Worm (Caenorhabditis elegans) whole organism, L4 larva: ENCODE results near the gene F35F10.5.

ENCODE experiments used
- D1046.2 ChIP-seq: fragments of 200-800 bp; sonication (Bioruptor generic); IDR thresholded peaks from 2 replicates; pipeline ENCODE4 v1.3.6; 2022; ENCODE audit warnings: missing genetic modification characterization, missing compliant biosample characterization
- F44E2.7 ChIP-seq: fragments of 200-800 bp; sonication (Bioruptor generic); IDR thresholded peaks from 2 replicates; pipeline ENCODE4 v2.1.2; 2022; ENCODE audit warnings: missing genetic modification characterization, missing compliant biosample characterization
- Y5F2A.4 ChIP-seq: fragments of 200-800 bp; sonication (Bioruptor generic); optimal IDR thresholded peaks from 2 replicates; lab custom pipeline; 2018; ENCODE audit warnings: mild to moderate bottlenecking, missing genetic modification characterization, missing compliant biosample characterization
- ZK337.2 ChIP-seq: fragments of 200-800 bp; sonication (Bioruptor generic); IDR thresholded peaks from 2 replicates; pipeline ENCODE4 v1.3.6; 2022; ENCODE audit warnings: missing genetic modification reagents, missing genetic modification characterization, missing compliant biosample characterization
- ZK546.5 ChIP-seq, 2 experiments: sonication (generic microtip); optimal IDR thresholded peaks; 2 replicates each; lab custom pipeline; 2017; ENCODE audit warnings: missing biosample characterization in 2 of 2, missing genetic modification characterization in 2 of 2
- aha-1 ChIP-seq: fragments of 150-350 bp; peaks from one replicate; lab custom pipeline; 2014; ENCODE audit warnings: missing biosample characterization, missing genetic modification characterization
- attf-4 ChIP-seq: sonication (generic microtip); optimal IDR thresholded peaks from 3 replicates; lab custom pipeline; 2017; ENCODE audit warnings: missing biosample characterization, missing genetic modification characterization
- ceh-44 ChIP-seq: fragments of 200-800 bp; sonication (Bioruptor generic); IDR thresholded peaks from 2 replicates; pipeline ENCODE4 v1.3.6; 2022; ENCODE audit warnings: missing genetic modification reagents, missing genetic modification characterization, missing compliant biosample characterization
- cey-2 ChIP-seq: sonication (generic microtip); optimal IDR thresholded peaks from 3 replicates; lab custom pipeline; 2017; ENCODE audit warnings: missing genetic modification characterization, mild to moderate bottlenecking, missing compliant biosample characterization, antibody characterized with exemption, borderline replicate concordance; ENCODE audit not compliant: insufficient read depth
- ctbp-1 ChIP-seq: fragments of 200-800 bp; sonication (Bioruptor generic); IDR thresholded peaks from 2 replicates; pipeline ENCODE4 v1.3.6; 2022; ENCODE audit warnings: missing genetic modification reagents, missing genetic modification characterization, missing compliant biosample characterization
- daf-19 ChIP-seq: fragments of 200-800 bp; sonication (Bioruptor generic); conservative IDR thresholded peaks from 2 replicates; pipeline ENCODE4 v1.3.6; 2022; ENCODE audit warnings: missing genetic modification characterization, missing compliant biosample characterization
- dmd-6 ChIP-seq: fragments of 200-800 bp; sonication (Bioruptor generic); IDR thresholded peaks from 2 replicates; pipeline ENCODE4 v1.3.6; 2022; ENCODE audit warnings: missing genetic modification reagents, missing genetic modification characterization, missing compliant biosample characterization
- dmd-9 ChIP-seq: fragments of 200-800 bp; sonication (Bioruptor generic); IDR thresholded peaks from 2 replicates; pipeline ENCODE4 v1.3.6; 2022; ENCODE audit warnings: missing genetic modification reagents, missing genetic modification characterization, missing compliant biosample characterization
- duxl-1 ChIP-seq: sonication (generic microtip); optimal IDR thresholded peaks from 2 replicates; lab custom pipeline; 2016; ENCODE audit warnings: mild to moderate bottlenecking, missing genetic modification characterization, moderate library complexity, missing compliant biosample characterization; ENCODE audit not compliant: poor library complexity
- egl-27 ChIP-seq: sonication (generic microtip); optimal IDR thresholded peaks from 3 replicates; lab custom pipeline; 2017; ENCODE audit warnings: missing biosample characterization, missing genetic modification reagents, missing genetic modification characterization
- gei-8 ChIP-seq: fragments of 200-800 bp; sonication (Bioruptor generic); optimal IDR thresholded peaks from 2 replicates; lab custom pipeline; 2018; ENCODE audit warnings: mild to moderate bottlenecking, missing genetic modification characterization, missing compliant biosample characterization
- hif-1 ChIP-seq, 2 experiments: sonication (generic microtip); optimal IDR thresholded peaks; 2 replicates each; lab custom pipeline; 2016 to 2017; ENCODE audit warnings: missing compliant biosample characterization in 2 of 2, missing genetic modification characterization in 2 of 2, missing genetic modification reagents in 2 of 2, missing genotype in 2 of 2, mild to moderate bottlenecking in 1 of 2
- hlh-11 ChIP-seq: fragments of 200-800 bp; sonication (Bioruptor generic); optimal IDR thresholded peaks from 2 replicates; lab custom pipeline; 2018; ENCODE audit warnings: mild to moderate bottlenecking, missing genetic modification characterization, missing compliant biosample characterization
- jun-1 ChIP-seq: fragments of 150-350 bp; optimal IDR thresholded peaks from 2 replicates; lab custom pipeline; 2014; ENCODE audit warnings: missing biosample characterization, missing genetic modification reagents, missing genetic modification characterization
- lim-7 ChIP-seq: fragments of 200-800 bp; sonication (Bioruptor generic); IDR thresholded peaks from 2 replicates; pipeline ENCODE4 v1.3.6; 2022; ENCODE audit warnings: missing genetic modification characterization, missing compliant biosample characterization
- lin-13 ChIP-seq: fragments of 150-350 bp; optimal IDR thresholded peaks from 2 replicates; lab custom pipeline; 2014; ENCODE audit warnings: missing biosample characterization, missing genetic modification reagents, missing genetic modification characterization
- madf-5 ChIP-seq, 2 experiments: fragments of 200-800 bp; sonication (Bioruptor generic); IDR thresholded peaks; 2 replicates each; pipeline ENCODE4 v1.3.6; 2022; ENCODE audit warnings: missing compliant biosample characterization in 2 of 2, missing genetic modification characterization in 2 of 2
- mdt-29 ChIP-seq: fragments of 200-800 bp; sonication (Bioruptor generic); IDR thresholded peaks from 2 replicates; pipeline ENCODE4 v1.3.6; 2022; ENCODE audit warnings: missing genetic modification reagents, missing genetic modification characterization, missing compliant biosample characterization
- mxl-2 ChIP-seq: fragments of 200-800 bp; sonication (Bioruptor generic); conservative IDR thresholded peaks from 2 replicates; pipeline ENCODE4 v1.3.6; 2022; ENCODE audit warnings: missing genetic modification reagents, missing genetic modification characterization, missing compliant biosample characterization
- nhr-237 ChIP-seq: sonication (generic microtip); optimal IDR thresholded peaks from 2 replicates; lab custom pipeline; 2017; ENCODE audit warnings: missing biosample characterization, missing genetic modification characterization
- nhr-48 ChIP-seq: sonication (generic microtip); optimal IDR thresholded peaks from 2 replicates; lab custom pipeline; 2016; ENCODE audit warnings: mild to moderate bottlenecking, missing genetic modification characterization, missing compliant biosample characterization
- set-16 ChIP-seq: fragments of 200-800 bp; sonication (Bioruptor generic); IDR thresholded peaks from 2 replicates; pipeline ENCODE4 v1.3.6; 2022; ENCODE audit warnings: missing genetic modification reagents, missing genetic modification characterization, missing compliant biosample characterization
- spr-3 ChIP-seq: fragments of 200-800 bp; sonication (Bioruptor generic); optimal IDR thresholded peaks from 2 replicates; lab custom pipeline; 2018; ENCODE audit warnings: mild to moderate bottlenecking, missing genetic modification characterization, missing compliant biosample characterization
- tag-97 ChIP-seq: fragments of 200-800 bp; sonication (Bioruptor generic); IDR thresholded peaks from 2 replicates; pipeline ENCODE4 v1.3.6; 2022; ENCODE audit warnings: missing genetic modification characterization, missing compliant biosample characterization
- unc-62 ChIP-seq, 3 experiments: fragments of 150-350 bp in 1 of 3; sonication (generic microtip); optimal IDR thresholded peaks in 2 of 3; peaks in 1 of 3; 1 replicate in 1 of 3; 2 replicates in 2 of 3; lab custom pipeline; 2014 to 2017; ENCODE audit warnings: missing biosample characterization in 3 of 3, missing genetic modification characterization in 3 of 3, missing genetic modification reagents in 3 of 3, missing genotype in 1 of 3
- vab-7 ChIP-seq: fragments of 200-800 bp; sonication (Bioruptor generic); IDR thresholded peaks from 2 replicates; pipeline ENCODE4 v1.3.6; 2022; ENCODE audit warnings: missing genetic modification reagents, missing genetic modification characterization, missing compliant biosample characterization
- zfp-2 ChIP-seq: sonication (generic microtip); optimal IDR thresholded peaks from 2 replicates; lab custom pipeline; 2016; ENCODE audit warnings: mild to moderate bottlenecking, missing genetic modification characterization, missing compliant biosample characterization

Gene F35F10.5

DNA sequence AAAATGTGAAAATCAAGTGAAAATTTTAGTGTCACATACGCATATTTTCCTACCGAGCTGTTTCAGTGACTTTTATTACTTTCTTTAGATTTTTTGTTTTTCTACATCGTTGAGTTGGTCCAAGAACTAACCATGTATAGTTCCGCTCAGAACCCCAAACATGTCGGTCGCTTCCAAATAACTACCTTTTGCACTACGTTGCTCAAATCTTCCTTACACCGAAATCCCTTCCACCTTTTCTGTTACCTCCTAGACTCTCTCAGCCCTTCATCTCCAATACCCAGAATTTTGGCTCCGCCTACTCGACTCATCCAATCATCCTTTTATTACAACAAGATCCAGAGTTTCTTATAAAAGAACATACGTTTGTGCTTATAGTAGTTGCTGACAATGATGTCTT is at the start of gene F35F10.5:
TSS of gene F35F10.5 (plus strand) at position 301 of the 400 bp plus-strand sequence.
- TF ChIP-seq lim-7 (GFP tag; lab: Robert Waterston, UW) (no peak), nhr-48 (tag; lab: Kevin White, UChicago) (no peak), unc-62 (GFP tag; optimal IDR thresholded peaks at IDR 0.05 in 1 of 2; lab: Kevin White, UChicago) (peak in 1 of 2 experiments; percentile 25), unc-62 (tag; optimal IDR thresholded peaks at IDR 0.05; lab: Kevin White, UChicago) (no peak), hif-1 (tag; optimal IDR thresholded peaks at IDR 0.05; lab: Kevin White, UChicago) (no peak), cey-2 (tag; lab: Kevin White, UChicago) (no peak), mdt-29 (GFP tag; lab: Robert Waterston, UW) (no peak), hlh-11 (tag; lab: Kevin White, UChicago) (no peak), ZK546.5 (tag; optimal IDR thresholded peaks at IDR 0.05; lab: Kevin White, UChicago) (no peak), ZK337.2 (GFP tag; lab: Robert Waterston, UW) (0 out of 2 replicates have a peak, but pooled peaks have one; percentile 24), zfp-2 (no peak), vab-7 (GFP tag; lab: Robert Waterston, UW) (no peak), spr-3 (no peak), aha-1 (tag; lab: Kevin White, UChicago) (peak; percentile 49)

DNA sequence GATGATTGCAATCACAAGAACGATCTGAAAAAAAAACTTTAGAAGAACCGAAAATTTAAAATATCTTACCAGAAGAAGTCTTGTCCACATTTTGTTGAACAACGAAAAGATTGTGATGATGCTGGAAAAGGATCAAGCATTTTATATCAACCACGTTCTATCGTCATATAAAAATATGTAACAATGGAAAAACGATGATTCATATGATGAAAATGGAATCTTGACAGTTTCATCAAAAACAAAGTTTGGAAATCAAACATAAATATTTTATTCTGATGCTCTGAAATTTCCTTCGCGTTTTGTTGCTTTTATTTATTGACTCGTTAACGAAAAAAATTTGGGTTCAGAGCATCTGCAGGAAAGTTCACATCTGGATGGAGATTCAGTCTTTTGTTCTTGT is 48.1 kb upstream of the F35F10.5 start, which contains the start of the genes K08D9.9 and str-16:
TSS of gene K08D9.9 (minus strand) at position 101 of the 400 bp plus-strand sequence.
TSS of gene str-16 (plus strand) at position 266 of the 400 bp plus-strand sequence.
- TF ChIP-seq egl-27 (tag; lab: Kevin White, UChicago) (no peak), dmd-6 (GFP tag; lab: Robert Waterston, UW) (no peak), F44E2.7 (no peak), set-16 (GFP tag; lab: Robert Waterston, UW) (no peak)

DNA sequence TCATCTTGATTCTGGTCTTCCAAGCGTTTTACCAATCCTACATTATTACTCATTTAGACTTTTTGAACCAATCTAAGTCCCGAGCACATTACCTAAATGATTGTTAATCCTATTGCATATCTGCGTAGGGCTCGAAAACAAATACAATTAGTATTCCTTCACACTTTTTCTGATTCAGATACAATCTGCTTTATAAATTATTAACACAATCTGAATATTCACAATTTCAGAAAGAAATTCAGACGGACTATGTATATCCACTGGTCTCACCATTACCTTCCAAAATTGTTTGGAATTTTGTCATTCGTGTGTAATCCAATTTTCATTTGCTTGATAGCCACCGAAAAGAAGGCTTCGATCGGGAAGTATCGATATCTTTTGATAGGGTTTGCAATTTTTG is 43.6 kb upstream of the F35F10.5 start, which contains the start of gene srj-11:
TSS of gene srj-11 (plus strand) at position 250 of the 400 bp plus-strand sequence.
- TF ChIP-seq gei-8, result no peak
- no peak for TF ChIP-seq dmd-9 (GFP tag; lab: Robert Waterston, UW)
- TF ChIP-seq unc-62 (GFP tag; optimal IDR thresholded peaks at IDR 0.05 in 1 of 2; lab: Kevin White, UChicago), result peak in 1 of 2 experiments; percentile 95
- TF ChIP-seq unc-62 (tag; optimal IDR thresholded peaks at IDR 0.05; lab: Kevin White, UChicago), result no peak

DNA sequence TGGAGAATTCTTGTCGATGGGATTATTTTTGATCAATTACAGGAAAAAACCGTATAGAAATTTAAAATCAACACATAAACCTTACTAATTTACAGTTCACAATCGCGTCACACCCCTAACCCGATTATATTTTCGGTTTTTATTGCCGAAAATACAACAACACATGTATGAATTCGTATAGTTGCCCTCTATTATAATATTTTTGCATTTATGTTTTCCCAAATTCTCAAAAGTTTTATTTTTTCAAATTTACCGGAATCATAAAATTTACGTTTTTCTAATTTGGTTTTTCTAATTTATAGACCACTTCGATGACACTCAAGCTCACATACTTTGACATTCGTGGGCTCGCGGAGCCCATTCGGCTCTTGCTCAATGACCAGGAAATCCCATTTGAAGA is 41.7 kb upstream of the F35F10.5 start, which contains the start of gene gst-23:
TSS of gene gst-23 (plus strand) at position 301 of the 400 bp plus-strand sequence.
- TF ChIP-seq tag-97 (GFP tag; lab: Robert Waterston, UW) (no peak), duxl-1 (tag; lab: Kevin White, UChicago) (no peak), ceh-44 (GFP tag; lab: Robert Waterston, UW) (no peak), D1046.2 (GFP tag; lab: Robert Waterston, UW) (no peak), ZK337.2 (GFP tag; lab: Robert Waterston, UW) (no peak), daf-19 (GFP tag; lab: Robert Waterston, UW) (no peak), nhr-237 (tag; lab: Kevin White, UChicago) (no peak), madf-5 (GFP tag; IDR thresholded peaks at IDR 0.05; lab: Robert Waterston, UW) (no peak), jun-1 (tag; lab: Kevin White, UChicago) (no peak), vab-7 (GFP tag; lab: Robert Waterston, UW) (no peak), hlh-11 (tag; lab: Kevin White, UChicago) (no peak), lin-13 (no peak), ctbp-1 (no peak), cey-2 (tag; lab: Kevin White, UChicago) (no peak), mxl-2 (GFP tag; lab: Robert Waterston, UW) (no peak), attf-4 (tag; lab: Kevin White, UChicago) (no peak), Y5F2A.4 (GFP tag; lab: Kevin White, UChicago) (no peak), set-16 (GFP tag; lab: Robert Waterston, UW) (no peak), dmd-6 (GFP tag; lab: Robert Waterston, UW) (no peak)
